Worm (Caenorhabditis elegans): ENCODE measurements around the gene Y32B12B.1.

Y32B12B.1 gene

ce11 chrV:16527796-16528195 lies 9.0 kb upstream of the Y32B12B.1 start, which contains the start of gene F36D3.16:
Gene F36D3.16 (plus strand): TSS chrV:16528096.
- TF ChIP-seq W03F9.2 (tag; optimal IDR thresholded peaks at IDR 0.05), result no peak
- no peak for TF ChIP-seq dao-5 (tag; optimal IDR thresholded peaks at IDR 0.05)
- TF ChIP-seq him-1 (tag; optimal IDR thresholded peaks at IDR 0.05), result no peak

ce11 chrV:16534000-16534399 lies 2.8 kb upstream of the Y32B12B.1 start, which contains the start of gene cpr-2:
Gene cpr-2 (minus strand): TSS chrV:16534100.
- TF ChIP-seq dao-5 (tag; optimal IDR thresholded peaks at IDR 0.05) (no peak), W03F9.2 (tag; optimal IDR thresholded peaks at IDR 0.05) (no peak), him-1 (tag; optimal IDR thresholded peaks at IDR 0.05) (no peak)

DNA sequence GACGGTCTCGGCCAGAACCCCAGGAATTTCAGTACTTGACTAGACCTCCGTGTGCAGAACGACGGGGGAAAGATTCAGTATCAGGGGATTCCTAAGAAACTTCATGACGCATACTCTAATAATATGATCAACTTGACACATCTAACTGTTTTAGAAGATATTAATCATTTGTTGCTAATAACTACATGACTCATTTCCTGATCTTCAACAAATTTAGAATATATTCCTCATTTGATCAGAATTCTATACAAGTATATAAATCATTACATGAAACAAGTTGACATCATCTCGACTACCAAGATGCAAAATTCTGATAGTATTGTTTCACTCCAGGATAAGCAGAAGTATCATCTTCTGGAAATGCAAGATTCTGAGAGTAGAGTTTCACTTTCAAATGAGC lies 1.6 kb upstream of the Y32B12B.1 start, which contains the start of gene Y32B12B.8:
Y32B12B.8 (plus strand) TSS at position 301 of the 400 bp plus-strand sequence.
- TF ChIP-seq him-1 (tag; optimal IDR thresholded peaks at IDR 0.05) (no peak), dao-5 (tag; optimal IDR thresholded peaks at IDR 0.05) (no peak), W03F9.2 (tag; optimal IDR thresholded peaks at IDR 0.05) (no peak)

ce11 chrV:16537908-16538446 lies 1.2 kb downstream of the Y32B12B.1 start, which contains the start of gene Y32B12B.2:
Gene Y32B12B.2 (plus strand): TSS chrV:16538396.
- TF ChIP-seq W03F9.2 (tag; optimal IDR thresholded peaks at IDR 0.05), result no peak
- no peak for TF ChIP-seq him-1 (tag; optimal IDR thresholded peaks at IDR 0.05)
- no peak for TF ChIP-seq dao-5 (tag; optimal IDR thresholded peaks at IDR 0.05)

DNA sequence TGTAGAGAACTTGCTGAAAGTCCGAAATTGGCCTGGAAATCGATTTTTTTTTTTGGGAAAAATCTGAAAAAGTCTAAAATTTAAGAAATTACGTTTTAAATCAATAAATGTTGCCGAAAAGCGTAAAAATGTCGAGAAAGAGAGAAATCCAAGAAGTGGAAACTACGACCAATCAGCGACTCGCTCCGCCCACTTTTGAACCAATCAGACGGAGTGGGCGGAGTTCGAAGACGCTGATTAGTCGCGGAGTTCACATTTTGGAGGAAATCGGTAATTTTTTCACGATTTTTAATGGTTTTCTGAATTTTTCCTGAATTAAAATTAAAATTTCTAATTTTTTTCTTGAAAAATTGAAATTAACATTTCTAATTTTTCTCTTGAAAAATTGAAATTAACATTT lies 2.9 kb downstream of the Y32B12B.1 start:
- TF ChIP-seq W03F9.2 (tag; optimal IDR thresholded peaks at IDR 0.05), result no peak
- no peak for TF ChIP-seq him-1 (tag; optimal IDR thresholded peaks at IDR 0.05)
- no peak for TF ChIP-seq dao-5 (tag; optimal IDR thresholded peaks at IDR 0.05)

DNA sequence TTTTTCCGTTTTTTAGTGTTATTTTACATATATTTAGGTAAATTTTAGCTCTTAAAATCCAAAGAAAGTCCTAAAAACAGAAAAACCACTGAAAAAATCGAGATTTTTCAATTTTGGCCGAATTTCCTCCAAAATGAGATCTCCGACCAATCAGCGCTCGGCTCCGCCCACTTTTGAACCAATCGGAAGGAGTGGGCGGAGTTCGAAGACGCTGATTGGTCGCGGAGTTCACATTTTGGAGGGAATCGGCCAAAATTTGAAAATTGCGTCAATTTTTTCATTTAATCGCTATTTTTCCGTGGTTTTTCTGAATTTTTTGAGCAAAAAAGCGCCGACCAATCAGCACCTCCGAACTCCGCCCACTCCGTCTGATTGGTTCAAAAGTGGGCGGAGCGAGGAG lies 3.9 kb downstream of the Y32B12B.1 start:
- TF ChIP-seq dao-5 (tag; optimal IDR thresholded peaks at IDR 0.05) (no peak), W03F9.2 (tag; optimal IDR thresholded peaks at IDR 0.05) (no peak), him-1 (tag; optimal IDR thresholded peaks at IDR 0.05) (no peak)

DNA sequence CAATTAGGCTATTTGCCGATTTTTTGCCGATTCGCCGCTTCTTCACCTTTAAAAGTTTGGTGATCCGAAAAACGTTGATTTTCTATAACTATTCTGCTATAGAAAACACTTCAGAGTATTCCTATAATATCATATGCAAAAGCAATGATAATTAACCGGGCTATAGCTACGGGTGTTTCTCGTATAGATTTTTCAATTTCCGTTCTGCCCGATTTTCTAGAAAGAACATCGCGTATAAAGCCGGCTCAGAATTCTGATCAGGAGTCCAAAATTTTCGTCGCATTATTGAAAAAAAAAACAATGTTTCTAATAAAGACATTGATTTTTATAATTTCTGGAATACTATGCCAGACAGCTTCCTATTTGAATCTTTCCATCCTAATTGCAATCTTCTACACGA lies 13.9 kb downstream of the Y32B12B.1 start, which contains the start of gene srbc-65:
srbc-65 (plus strand) TSS at position 301 of the 400 bp plus-strand sequence.
- TF ChIP-seq W03F9.2 (tag; optimal IDR thresholded peaks at IDR 0.05) (no peak), him-1 (tag; optimal IDR thresholded peaks at IDR 0.05) (no peak)

DNA sequence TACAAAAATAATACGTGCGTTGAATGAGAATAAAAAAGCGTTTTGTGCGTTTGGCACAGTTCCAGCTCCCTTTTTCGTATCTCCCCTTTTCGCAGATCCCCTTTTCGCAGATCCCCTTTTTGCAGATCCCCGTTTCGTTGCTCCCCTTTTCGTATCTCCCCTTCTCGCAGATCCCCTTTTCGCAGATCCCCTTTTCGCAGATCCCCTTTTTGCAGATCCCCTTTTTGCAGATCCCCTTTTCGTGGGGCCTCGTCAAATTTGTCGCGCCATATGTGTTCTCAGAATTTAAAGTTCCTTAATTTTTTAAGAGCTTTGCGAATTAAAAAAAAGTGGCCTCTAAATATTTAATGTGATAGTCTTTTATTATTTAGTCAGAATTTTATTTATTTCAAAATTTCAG lies 16.1 kb downstream of the Y32B12B.1 start, which contains the start of gene Y32B12B.4:
Y32B12B.4 (plus strand) TSS at position 399 of the 400 bp plus-strand sequence.
- no peak for TF ChIP-seq him-1 (tag; optimal IDR thresholded peaks at IDR 0.05)
- no peak for TF ChIP-seq W03F9.2 (tag; optimal IDR thresholded peaks at IDR 0.05)
- no peak for TF ChIP-seq dao-5 (tag; optimal IDR thresholded peaks at IDR 0.05)

DNA sequence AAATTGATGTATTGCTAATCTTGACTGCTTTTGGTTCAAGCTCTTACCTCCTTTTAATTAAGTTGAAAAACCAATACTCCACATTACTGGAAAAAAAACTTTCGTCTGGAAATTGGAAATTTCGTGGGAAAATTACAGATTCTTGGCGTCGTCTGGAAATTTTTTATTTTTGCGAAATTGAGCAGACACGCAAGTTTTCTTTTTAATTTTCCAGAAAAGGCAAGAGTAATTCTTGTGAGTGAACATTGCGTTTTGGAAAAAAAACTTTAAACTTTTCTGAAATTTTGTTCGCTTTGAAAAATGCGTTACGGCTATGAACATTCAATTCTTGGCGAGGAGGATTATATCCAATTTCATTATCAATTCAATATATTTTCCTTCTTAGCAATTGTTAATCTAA lies 28.8 kb downstream of the Y32B12B.1 start, which contains the start of gene sru-45:
sru-45 (plus strand) TSS at position 301 of the 400 bp plus-strand sequence.
- no peak for TF ChIP-seq him-1 (tag; optimal IDR thresholded peaks at IDR 0.05)
- TF ChIP-seq dao-5 (tag; optimal IDR thresholded peaks at IDR 0.05), result no peak
- no peak for TF ChIP-seq W03F9.2 (tag; optimal IDR thresholded peaks at IDR 0.05)

DNA sequence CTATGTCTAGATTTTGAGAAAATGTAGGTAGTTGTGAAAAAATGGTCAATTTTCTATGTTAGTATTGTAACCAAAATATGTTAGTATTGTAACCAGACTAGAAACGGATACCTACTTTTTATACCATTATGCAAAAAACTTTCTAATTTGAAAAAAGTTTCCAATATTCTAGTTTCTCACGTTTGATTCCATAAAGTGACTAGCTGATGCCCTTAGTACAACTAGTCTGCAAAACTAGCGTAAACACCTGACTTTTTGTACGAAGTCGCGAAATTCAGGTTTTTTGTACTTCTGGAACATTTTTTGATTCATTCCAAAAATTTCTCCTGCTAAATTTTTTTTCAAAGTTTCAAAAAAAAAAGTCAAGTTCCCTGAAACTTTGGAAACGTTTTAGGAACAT lies 31.3 kb downstream of the Y32B12B.1 start:
- TF ChIP-seq him-1 (tag; optimal IDR thresholded peaks at IDR 0.05) (no peak), dao-5 (tag; optimal IDR thresholded peaks at IDR 0.05) (no peak), W03F9.2 (tag; optimal IDR thresholded peaks at IDR 0.05) (no peak)

ce11 chrV:16570697-16571096 lies 33.9 kb downstream of the Y32B12B.1 start, which contains the start of gene nhr-233:
Gene nhr-233 (minus strand): TSS chrV:16570797.
- TF ChIP-seq dao-5 (tag; optimal IDR thresholded peaks at IDR 0.05) (no peak), him-1 (tag; optimal IDR thresholded peaks at IDR 0.05) (no peak), W03F9.2 (tag; optimal IDR thresholded peaks at IDR 0.05) (no peak)

DNA sequence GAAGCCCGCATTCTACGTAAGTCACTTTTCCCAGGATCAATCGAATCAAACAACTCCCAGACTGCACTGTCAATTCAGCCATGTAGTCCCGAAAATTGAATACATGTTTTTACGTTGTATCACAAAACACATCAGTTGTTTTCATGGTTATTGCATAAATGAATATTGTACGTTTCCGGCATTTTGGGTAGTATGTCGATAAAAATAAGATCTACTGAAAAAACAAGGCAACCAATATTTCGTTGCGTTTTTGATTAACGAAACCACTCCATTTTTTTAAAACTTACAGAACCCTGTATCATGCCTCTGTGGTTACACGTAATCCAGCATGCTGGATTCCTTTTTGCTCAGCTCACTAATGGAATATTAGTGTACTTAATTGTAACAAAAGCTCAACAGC lies 36.4 kb downstream of the Y32B12B.1 start, which contains the start of gene str-149:
str-149 (plus strand) TSS at position 301 of the 400 bp plus-strand sequence.
- TF ChIP-seq dao-5 (tag; optimal IDR thresholded peaks at IDR 0.05) (no peak), W03F9.2 (tag; optimal IDR thresholded peaks at IDR 0.05) (no peak), him-1 (tag; optimal IDR thresholded peaks at IDR 0.05) (no peak)

- TF ChIP-seq him-1 (tag; optimal IDR thresholded peaks at IDR 0.05), result no peak
- no peak for TF ChIP-seq W03F9.2 (tag; optimal IDR thresholded peaks at IDR 0.05)
- no peak for TF ChIP-seq dao-5 (tag; optimal IDR thresholded peaks at IDR 0.05)
These were observed 39.1 kb downstream of the Y32B12B.1 start, which contains the start of gene str-151 for ce11 chrV:16575900-16576299. Gene str-151 (plus strand): TSS chrV:16576200.

DNA sequence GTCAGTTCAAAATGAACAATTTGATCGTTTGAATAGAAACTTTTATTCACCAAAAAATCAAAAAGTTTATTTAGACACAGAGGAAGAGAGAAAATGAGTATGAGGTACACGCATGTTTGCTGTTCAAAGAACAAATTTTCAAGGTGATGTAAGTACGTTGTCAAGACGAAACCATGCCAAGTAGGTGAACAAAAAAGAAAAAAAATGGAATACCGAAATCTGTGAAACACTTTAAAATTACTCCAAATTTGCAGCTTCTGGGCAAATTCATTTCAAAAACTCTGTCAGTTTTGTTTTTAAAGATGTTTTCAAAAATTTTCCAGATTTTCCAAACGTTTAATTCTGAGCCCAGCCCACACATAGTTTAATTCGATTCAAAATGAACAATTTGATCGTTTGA lies 43.6 kb downstream of the Y32B12B.1 start, which contains the start of gene nhr-271:
nhr-271 (minus strand) TSS at position 101 of the 400 bp plus-strand sequence.
- TF ChIP-seq dao-5 (tag; optimal IDR thresholded peaks at IDR 0.05), result no peak
- no peak for TF ChIP-seq him-1 (tag; optimal IDR thresholded peaks at IDR 0.05)
- TF ChIP-seq W03F9.2 (tag; optimal IDR thresholded peaks at IDR 0.05), result no peak

Measured in whole organism, L4/young adult.